Fruit fly (Drosophila melanogaster): ENCODE data around the gene Taf3.

Taf3 gene

DNA sequence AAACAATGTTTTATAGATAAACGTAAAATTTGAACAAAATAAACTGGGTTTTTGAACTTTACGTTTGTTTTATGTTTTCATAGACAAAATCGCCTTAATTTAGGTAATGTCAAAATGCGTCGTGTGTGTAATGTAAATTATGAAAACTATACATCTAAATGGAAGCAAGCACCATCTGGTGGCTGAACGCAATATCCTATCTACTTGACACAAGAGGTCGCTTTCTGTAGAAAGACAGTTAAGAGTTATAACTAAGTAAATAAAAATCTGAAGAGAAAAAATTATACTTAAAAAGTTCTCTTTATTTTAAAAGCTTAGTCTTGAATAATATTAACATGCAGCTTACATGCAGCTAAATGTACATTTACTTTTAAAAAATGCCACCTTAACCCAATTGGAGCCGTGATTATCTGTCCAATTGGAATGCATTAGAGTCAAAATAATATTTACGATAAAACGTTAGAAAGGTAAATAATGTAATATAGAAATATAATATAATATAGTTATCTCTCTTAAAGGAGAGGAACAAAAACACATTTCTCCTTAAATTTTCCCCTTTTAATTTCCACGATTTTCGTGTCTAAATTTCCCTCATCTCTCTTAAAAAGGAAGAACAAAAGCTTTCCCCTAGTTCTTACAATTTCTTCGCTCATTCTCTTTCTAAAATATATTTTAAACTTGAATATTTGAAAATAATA, 41.8 kb downstream of the Taf3 start (continued):
- TF ChIP-seq Ada2b (GFP tag; IDR thresholded peaks at IDR 0.05): peak; percentile 78; the same call in 1 of the 2 replicates
- TF ChIP-seq so (GFP tag; IDR thresholded peaks at IDR 0.05): peak; percentile 75; the same call in 1 of the 3 replicates
- TF ChIP-seq Ravus (GFP tag; IDR thresholded peaks at IDR 0.05): peak; percentile 70; the same call in 1 of the 2 replicates
- TF ChIP-seq pho (GFP tag; optimal IDR thresholded peaks at IDR 0.05): peak; percentile 90
- TF ChIP-seq CG1647 (GFP tag; optimal IDR thresholded peaks at IDR 0.05): peak; percentile 90
- TF ChIP-seq D19B (GFP tag; optimal IDR thresholded peaks at IDR 0.05): peak; percentile 75
- TF ChIP-seq disco-r (GFP tag; optimal IDR thresholded peaks at IDR 0.05): peak; percentile 93
- TF ChIP-seq CG8388 (GFP tag; optimal IDR thresholded peaks at IDR 0.05): peak; percentile 82
- no peak for TF ChIP-seq Hey (tag; optimal IDR thresholded peaks at IDR 0.05)
- no peak; the same call in 1 of the 2 replicates for TF ChIP-seq inv (GFP tag; IDR thresholded peaks at IDR 0.05; ENCODE audit: partially characterized antibody)
- TF ChIP-seq CG32772 (GFP tag; IDR thresholded peaks at IDR 0.05): no peak; the same call in 1 of the 2 replicates
- no peak for TF ChIP-seq br (optimal IDR thresholded peaks at IDR 0.05)
- TF ChIP-seq CG7271 (tag; optimal IDR thresholded peaks at IDR 0.05): peak; percentile 84
- TF ChIP-seq BtbVII (GFP tag; optimal IDR thresholded peaks at IDR 0.05): peak; percentile 92
- peak; percentile 95 for TF ChIP-seq caup (GFP tag; optimal IDR thresholded peaks at IDR 0.05; ENCODE audit: severe bottlenecking)
- TF ChIP-seq CG8478 (optimal IDR thresholded peaks at IDR 0.05): no peak
- no peak; the same call in 1 of the 2 replicates for TF ChIP-seq NFAT (GFP tag; IDR thresholded peaks at IDR 0.05)
- no peak; the same call in 1 of the 2 replicates for TF ChIP-seq CG10959 (GFP tag; IDR thresholded peaks at IDR 0.05)
- TF ChIP-seq Dbx (GFP tag; IDR thresholded peaks at IDR 0.05): peak; percentile 95; the same call in 2 of the 3 replicates
- no peak; the same call in 1 of the 2 replicates for TF ChIP-seq ttk (GFP tag; IDR thresholded peaks at IDR 0.05)
- TF ChIP-seq p53 (GFP tag; optimal IDR thresholded peaks at IDR 0.05): peak; percentile 89
- peak; percentile 92 for TF ChIP-seq CG9817 (tag; optimal IDR thresholded peaks at IDR 0.05)
- peak; percentile 94 to 97 for TF ChIP-seq dpn (GFP tag; optimal IDR thresholded peaks at IDR 0.05)
- peak; percentile 90 for TF ChIP-seq CoRest (tag; optimal IDR thresholded peaks at IDR 0.05)
- TF ChIP-seq ranshi (GFP tag; IDR thresholded peaks at IDR 0.05): no peak; the same call in 1 of the 2 replicates
- TF ChIP-seq ind (GFP tag; optimal IDR thresholded peaks at IDR 0.05): peak; percentile 92
- TF ChIP-seq CG4617 (GFP tag; optimal IDR thresholded peaks at IDR 0.05; ENCODE audit: borderline replicate concordance): peak; percentile 80
- no peak for TF ChIP-seq Blimp-1 (GFP tag; optimal IDR thresholded peaks at IDR 0.05)
- TF ChIP-seq CG18262 (tag; optimal IDR thresholded peaks at IDR 0.05): peak; percentile 88
- TF ChIP-seq CkIIα-i1 (GFP tag; IDR thresholded peaks at IDR 0.05): no peak; the same call in 1 of the 2 replicates
- peak; percentile 94 for TF ChIP-seq Atf-2 (GFP tag; optimal IDR thresholded peaks at IDR 0.05)
- no peak for TF ChIP-seq nerfin-2 (GFP tag; IDR thresholded peaks at IDR 0.05; ENCODE audit: partially characterized antibody)
- TF ChIP-seq Nf-YC (tag; optimal IDR thresholded peaks at IDR 0.05): peak; percentile 87
- TF ChIP-seq CG15514 (GFP tag; optimal IDR thresholded peaks at IDR 0.05): peak; percentile 86
- no peak for TF ChIP-seq cad (GFP tag; optimal IDR thresholded peaks at IDR 0.05)
- peak; percentile 50; the same call in 1 of the 2 replicates for TF ChIP-seq tna (GFP tag; IDR thresholded peaks at IDR 0.05; ENCODE audit: partially characterized antibody)
- peak; percentile 95 for TF ChIP-seq CG2875 (GFP tag; optimal IDR thresholded peaks at IDR 0.05)
- TF ChIP-seq odd (GFP tag; optimal IDR thresholded peaks at IDR 0.05): peak; percentile 80
- peak; percentile 88 for TF ChIP-seq CG11504 (tag; optimal IDR thresholded peaks at IDR 0.05)
- TF ChIP-seq Fer2 (tag; optimal IDR thresholded peaks at IDR 0.05): peak; percentile 86
- TF ChIP-seq Xbp1 (GFP tag; optimal IDR thresholded peaks at IDR 0.05): peak; percentile 98
- peak; percentile 88 for TF ChIP-seq CG17385 (GFP tag; optimal IDR thresholded peaks at IDR 0.05)
- peak; percentile 86 for TF ChIP-seq phol (tag; optimal IDR thresholded peaks at IDR 0.05)
- TF ChIP-seq Pdp1 (GFP tag; optimal IDR thresholded peaks at IDR 0.05): peak; percentile 93 to 95
- no peak for TF ChIP-seq Hr39 (optimal IDR thresholded peaks at IDR 0.05)
- TF ChIP-seq hb (GFP tag; IDR thresholded peaks at IDR 0.05; ENCODE audit: partially characterized antibody): no peak
- peak; percentile 97 for TF ChIP-seq Rfx (GFP tag; IDR thresholded peaks at IDR 0.05)
- TF ChIP-seq Hr3 (GFP tag; optimal IDR thresholded peaks at IDR 0.05): peak; percentile 92
- TF ChIP-seq CG11247 (GFP tag; IDR thresholded peaks at IDR 0.05): no peak; the same call in 1 of the 2 replicates
